Fruit fly (Drosophila melanogaster) whole organism, larva: ENCODE data around the gene CG17906.
A peak's percentile ranks its signal among the peaks of the same experiment; 100 is the strongest.

ENCODE experiments used
- noc ChIP-seq: fragments of 200-800 bp; sonication (Bioruptor generic); optimal IDR thresholded peaks from 3 replicates; lab custom pipeline; 2019; ENCODE audit warnings: missing biosample characterization, mild to moderate bottlenecking, missing genetic modification characterization, moderate library complexity

Gene CG17906

dm6 chr2L:8964657-8965056, 29.5 kb upstream of the CG17906 start, which contains the start of gene CG32984:
CG32984 (plus strand) TSS chr2L:8964957.
- no peak for TF ChIP-seq noc (tag; lab: Kevin White, UChicago)

dm6 chr2L:8967235-8967634, 27.0 kb upstream of the CG17906 start, which contains the start of gene CG18088:
CG18088 (plus strand) TSS chr2L:8967535.
- no peak for TF ChIP-seq noc (tag; lab: Kevin White, UChicago)

dm6 chr2L:8972905-8973304, 21.3 kb upstream of the CG17906 start:
- TF ChIP-seq noc (tag; lab: Kevin White, UChicago), result no peak

dm6 chr2L:8974506-8974905, 19.7 kb upstream of the CG17906 start:
- TF ChIP-seq noc (tag; lab: Kevin White, UChicago), result no peak

- no peak for TF ChIP-seq noc (tag; lab: Kevin White, UChicago)
Observed at dm6 chr2L:8975328-8975727, 18.9 kb upstream of the CG17906 start, which contains the start of gene CG9541. CG9541 (minus strand) TSS chr2L:8975428.

dm6 chr2L:8980359-8980758, 13.8 kb upstream of the CG17906 start, which contains the start of gene CG18662:
CG18662 (plus strand) TSS chr2L:8980659.
- no peak for TF ChIP-seq noc (tag; lab: Kevin White, UChicago)

dm6 chr2L:8982584-8983302, 11.4 kb upstream of the CG17906 start:
- TF ChIP-seq noc (tag; lab: Kevin White, UChicago), result no peak

- peak; percentile 86 for TF ChIP-seq noc (tag; lab: Kevin White, UChicago)
Observed at dm6 chr2L:8984614-8985318, 9.4 kb upstream of the CG17906 start, which contains the start of gene CG13101. CG13101 (minus strand) TSS chr2L:8984872.

dm6 chr2L:8987251-8987937, 6.8 kb upstream of the CG17906 start:
- peak; percentile 96 for TF ChIP-seq noc (tag; lab: Kevin White, UChicago)

dm6 chr2L:8989037-8989591, 5.1 kb upstream of the CG17906 start, which contains the start of gene rost:
rost (minus strand) TSS chr2L:8989539.
- peak; percentile 68 for TF ChIP-seq noc (tag; lab: Kevin White, UChicago)

- TF ChIP-seq noc (tag; lab: Kevin White, UChicago), result no peak
Observed at dm6 chr2L:8991583-8991982, 2.6 kb upstream of the CG17906 start, which contains the start of gene CG9555. CG9555 (plus strand) TSS chr2L:8991735.

- TF ChIP-seq noc (tag; lab: Kevin White, UChicago), result peak; percentile 0
Observed at dm6 chr2L:8997285-8997684, 3.1 kb downstream of the CG17906 start, which contains the start of the genes alien and CG18661. alien (minus strand) TSS chr2L:8997379. CG18661 (plus strand) TSS chr2L:8997605.

- no peak for TF ChIP-seq noc (tag; lab: Kevin White, UChicago)
Observed at dm6 chr2L:8998237-8998636, 4.0 kb downstream of the CG17906 start, which contains the start of gene Try29F. Try29F (plus strand) TSS chr2L:8998537.

- no peak for TF ChIP-seq noc (tag; lab: Kevin White, UChicago)
Observed at dm6 chr2L:9010267-9010666, 16.1 kb downstream of the CG17906 start, which contains the start of gene CG9568. CG9568 (plus strand) TSS chr2L:9010583.
